Fruit fly (Drosophila melanogaster) whole organism, prepupa: Measurements from ENCODE around the gene Spn88Ea.

Experiments
- CG10631 ChIP-seq: fragments of 200-800 bp; sonication (Bioruptor generic); optimal IDR thresholded peaks from 2 replicates; lab custom pipeline; 2016; ENCODE audit warnings: missing biosample characterization, missing genetic modification characterization
- CG11294 ChIP-seq: fragments of 200-800 bp; sonication (Bioruptor generic); IDR thresholded peaks from 2 replicates; pipeline ENCODE4 v1.3.6; 2022; ENCODE audit warnings: missing biosample characterization, missing genetic modification characterization
- CG11902 ChIP-seq: fragments of 200-800 bp; sonication (Bioruptor generic); optimal IDR thresholded peaks from 3 replicates; lab custom pipeline; 2016; ENCODE audit warnings: missing biosample characterization, missing genetic modification characterization
- CG15336 ChIP-seq: fragments of 200-800 bp; sonication (Bioruptor generic); IDR thresholded peaks from 2 replicates; pipeline ENCODE4 v1.3.6; 2022; ENCODE audit warnings: missing biosample characterization, missing genetic modification characterization
- CG1621 ChIP-seq: fragments of 200-800 bp; sonication (Bioruptor generic); optimal IDR thresholded peaks from 3 replicates; lab custom pipeline; 2018; ENCODE audit warnings: missing biosample characterization, mild to moderate bottlenecking, missing genetic modification characterization
- CG3032 ChIP-seq: fragments of 200-800 bp; optimal IDR thresholded peaks from 2 replicates; lab custom pipeline; 2019; ENCODE audit warnings: missing biosample characterization, mild to moderate bottlenecking, missing genetic modification characterization, moderate library complexity
- CG31627 ChIP-seq: fragments of 200-800 bp; sonication (Bioruptor generic); optimal IDR thresholded peaks from 3 replicates; lab custom pipeline; 2016; ENCODE audit warnings: missing biosample characterization, missing genetic modification characterization
- CG32006 ChIP-seq: fragments of 200-800 bp; sonication (Bioruptor generic); optimal IDR thresholded peaks from 3 replicates; lab custom pipeline; 2017; ENCODE audit warnings: missing biosample characterization, mild to moderate bottlenecking, missing genetic modification characterization
- CG3919 ChIP-seq: fragments of 200-800 bp; sonication (Bioruptor generic); optimal IDR thresholded peaks from 3 replicates; lab custom pipeline; 2016; ENCODE audit warnings: missing biosample characterization, missing genetic modification characterization
- CG4318 ChIP-seq: fragments of 200-800 bp; sonication (Bioruptor generic); optimal IDR thresholded peaks from 3 replicates; lab custom pipeline; 2017; ENCODE audit warnings: missing biosample characterization, mild to moderate bottlenecking, missing genetic modification characterization
- CG6163 ChIP-seq: fragments of 200-800 bp; sonication (Bioruptor generic); IDR thresholded peaks from 3 replicates; pipeline ENCODE4 v1.3.6; 2022; ENCODE audit warnings: missing biosample characterization, missing genetic modification characterization
- CG6792 ChIP-seq: fragments of 200-800 bp; sonication (Bioruptor generic); optimal IDR thresholded peaks from 3 replicates; lab custom pipeline; 2016; ENCODE audit warnings: missing biosample characterization, missing genetic modification characterization
- CG6808 ChIP-seq: fragments of 200-800 bp; sonication (Bioruptor generic); optimal IDR thresholded peaks from 3 replicates; lab custom pipeline; 2017; ENCODE audit warnings: missing biosample characterization, missing genetic modification characterization, mild to moderate bottlenecking, moderate library complexity, missing genetic modification reagents
- CG6854 ChIP-seq: fragments of 200-800 bp; sonication (Bioruptor generic); optimal IDR thresholded peaks from 2 replicates; lab custom pipeline; 2017; ENCODE audit warnings: missing biosample characterization, mild to moderate bottlenecking, missing genetic modification characterization
- CG7368 ChIP-seq: fragments of 200-800 bp; sonication (Bioruptor generic); optimal IDR thresholded peaks from 3 replicates; lab custom pipeline; 2016; ENCODE audit warnings: missing biosample characterization, missing genetic modification characterization
- CG8119 ChIP-seq: fragments of 200-800 bp; sonication (Bioruptor generic); IDR thresholded peaks from 3 replicates; pipeline ENCODE4 v1.3.6; 2022; ENCODE audit warnings: missing biosample characterization, missing genetic modification characterization
- CG8319 ChIP-seq: fragments of 200-800 bp; sonication (Bioruptor generic); optimal IDR thresholded peaks from 3 replicates; lab custom pipeline; 2016; ENCODE audit warnings: missing biosample characterization, missing genetic modification characterization
- CG8632 ChIP-seq: fragments of 200-800 bp; sonication (Bioruptor generic); optimal IDR thresholded peaks from 3 replicates; lab custom pipeline; 2016; ENCODE audit warnings: missing biosample characterization, missing genetic modification characterization
- Eip75B ChIP-seq: fragments of 200-800 bp; sonication (Bioruptor generic); optimal IDR thresholded peaks from 3 replicates; lab custom pipeline; 2016; ENCODE audit warnings: missing biosample characterization, missing genetic modification characterization
- Eip78C ChIP-seq: fragments of 200-800 bp; sonication (Bioruptor generic); peaks from one replicate; lab custom pipeline; 2016; ENCODE audit warnings: missing biosample characterization, missing genetic modification characterization
- Ets96B ChIP-seq: fragments of 200-800 bp; optimal IDR thresholded peaks from 2 replicates; lab custom pipeline; 2019; ENCODE audit warnings: missing biosample characterization, mild to moderate bottlenecking, missing genetic modification characterization, moderate library complexity
- Gug ChIP-seq: fragments of 200-800 bp; sonication (Bioruptor generic); IDR thresholded peaks from 2 replicates; pipeline ENCODE4 v1.3.6; 2022; ENCODE audit warnings: missing biosample characterization, missing genetic modification characterization
- Hr38 ChIP-seq: sonication (Bioruptor generic); optimal IDR thresholded peaks from 2 replicates; lab custom pipeline; 2016; ENCODE audit warnings: missing biosample characterization, missing genetic modification characterization
- Hr39 ChIP-seq: fragments of 200-800 bp; sonication (Bioruptor generic); optimal IDR thresholded peaks from 2 replicates; lab custom pipeline; 2016; ENCODE audit warnings: missing biosample characterization, missing genetic modification characterization
- Hr4 ChIP-seq: fragments of 200-800 bp; sonication (Bioruptor generic); optimal IDR thresholded peaks from 3 replicates; lab custom pipeline; 2016; ENCODE audit warnings: missing biosample characterization, missing genetic modification characterization
- Lpt ChIP-seq: fragments of 200-800 bp; sonication (Bioruptor generic); optimal IDR thresholded peaks from 3 replicates; lab custom pipeline; 2016; ENCODE audit warnings: missing biosample characterization, missing genetic modification characterization
- Smox ChIP-seq: fragments of 200-800 bp; sonication (Bioruptor generic); optimal IDR thresholded peaks from 3 replicates; lab custom pipeline; 2016; ENCODE audit warnings: missing biosample characterization, missing genetic modification characterization
- achi ChIP-seq: fragments of 200-800 bp; sonication (Bioruptor generic); optimal IDR thresholded peaks from 3 replicates; lab custom pipeline; 2016; ENCODE audit warnings: missing biosample characterization, missing genetic modification characterization
- acj6 ChIP-seq: fragments of 200-800 bp; sonication (Bioruptor generic); optimal IDR thresholded peaks from 3 replicates; lab custom pipeline; 2016; ENCODE audit warnings: missing biosample characterization, missing genetic modification characterization
- cyc ChIP-seq: fragments of 200-800 bp; sonication (Bioruptor generic); optimal IDR thresholded peaks from 3 replicates; lab custom pipeline; 2016; ENCODE audit warnings: missing biosample characterization, missing genetic modification characterization
- dsx ChIP-seq: fragments of 200-800 bp; optimal IDR thresholded peaks from 3 replicates; lab custom pipeline; 2019; ENCODE audit warnings: missing biosample characterization, mild to moderate bottlenecking, missing genetic modification characterization, moderate library complexity; ENCODE audit not compliant: poor library complexity, severe bottlenecking
- eg ChIP-seq: fragments of 200-800 bp; sonication (Bioruptor generic); IDR thresholded peaks from 3 replicates; pipeline ENCODE4 v1.3.6; 2022; ENCODE audit warnings: missing biosample characterization, missing genetic modification characterization
- esn ChIP-seq: fragments of 200-800 bp; sonication (Bioruptor generic); optimal IDR thresholded peaks from 2 replicates; lab custom pipeline; 2016; ENCODE audit warnings: missing biosample characterization, mild to moderate bottlenecking, missing genetic modification characterization, moderate library complexity
- fd59A ChIP-seq: fragments of 200-800 bp; sonication (Bioruptor generic); optimal IDR thresholded peaks from 2 replicates; lab custom pipeline; 2017; ENCODE audit warnings: missing biosample characterization, mild to moderate bottlenecking, missing genetic modification characterization, missing genetic modification reagents
- fd85E ChIP-seq: fragments of 200-800 bp; sonication (Bioruptor generic); optimal IDR thresholded peaks from 3 replicates; lab custom pipeline; 2016; ENCODE audit warnings: missing biosample characterization, missing genetic modification characterization
- fkh ChIP-seq: fragments of 200-800 bp; sonication (Bioruptor generic); optimal IDR thresholded peaks from 3 replicates; lab custom pipeline; 2017; ENCODE audit warnings: missing biosample characterization, mild to moderate bottlenecking, missing genetic modification characterization, moderate library complexity
- lz ChIP-seq: fragments of 200-800 bp; sonication (Bioruptor generic); optimal IDR thresholded peaks from 3 replicates; lab custom pipeline; 2016; ENCODE audit warnings: missing biosample characterization, missing genetic modification characterization
- svp ChIP-seq: fragments of 200-800 bp; sonication (Bioruptor generic); peaks from one replicate; lab custom pipeline; 2016; ENCODE audit warnings: missing biosample characterization, missing genetic modification characterization
- topi ChIP-seq: fragments of 200-800 bp; sonication (Bioruptor generic); optimal IDR thresholded peaks from 3 replicates; lab custom pipeline; 2016; ENCODE audit warnings: missing biosample characterization, missing genetic modification characterization

The Spn88Ea gene

dm6 chr3R:15206273-15206672 lies at the start of gene Spn88Ea:
Spn88Ea (minus strand) TSS chr3R:15206447.
- peak; percentile 46; the same call in 1 of the 3 replicates for TF ChIP-seq eg (GFP tag; lab: Robert Waterston, UW)
- no peak for TF ChIP-seq CG6854 (GFP tag; lab: Kevin White, UChicago)
- TF ChIP-seq Ets96B (tag; lab: Kevin White, UChicago) = no peak
- no peak for TF ChIP-seq topi (GFP tag; lab: Kevin White, UChicago)
- TF ChIP-seq CG6163 (GFP tag; lab: Robert Waterston, UW) = peak; percentile 37; the same call in 2 of the 3 replicates
- peak; percentile 59 for TF ChIP-seq Eip78C
- TF ChIP-seq CG15336 (GFP tag; lab: Robert Waterston, UW) = peak; percentile 35; the same call in 1 of the 2 replicates
- peak; percentile 13 for TF ChIP-seq dsx (GFP tag; lab: Kevin White, UChicago)
- TF ChIP-seq CG1621 (tag; lab: Kevin White, UChicago) = peak; percentile 5
- no peak for TF ChIP-seq CG11902 (GFP tag; lab: Kevin White, UChicago)
- peak; percentile 25 for TF ChIP-seq CG3919 (GFP tag; lab: Kevin White, UChicago)
- TF ChIP-seq CG10631 = no peak
- peak; percentile 1 for TF ChIP-seq lz (GFP tag; lab: Kevin White, UChicago)
- TF ChIP-seq fkh = no peak

dm6 chr3R:15250454-15250853 lies 44.2 kb upstream of the Spn88Ea start:
- peak; percentile 21 for TF ChIP-seq Hr39 (GFP tag; lab: Kevin White, UChicago)
- no peak for TF ChIP-seq esn (GFP tag; lab: Kevin White, UChicago)
- peak; percentile 80 for TF ChIP-seq CG6163 (GFP tag; lab: Robert Waterston, UW)
- peak; percentile 36 for TF ChIP-seq CG4318 (GFP tag; lab: Kevin White, UChicago)
- peak; percentile 72 for TF ChIP-seq achi (GFP tag; lab: Kevin White, UChicago)
- TF ChIP-seq CG7368 (GFP tag; lab: Kevin White, UChicago) = no peak
- no peak for TF ChIP-seq Hr38 (GFP tag; lab: Kevin White, UChicago)
- TF ChIP-seq CG32006 (GFP tag; lab: Kevin White, UChicago) = peak; percentile 73
- no peak for TF ChIP-seq Lpt (GFP tag; lab: Kevin White, UChicago)
- TF ChIP-seq eg (GFP tag; lab: Robert Waterston, UW) = peak; percentile 74; the same call in 1 of the 3 replicates
- peak; percentile 65; the same call in 1 of the 2 replicates for TF ChIP-seq CG11294 (GFP tag; lab: Robert Waterston, UW)
- peak; percentile 45 for TF ChIP-seq CG8632
- no peak for TF ChIP-seq fd85E
- peak; percentile 69 for TF ChIP-seq CG8119 (GFP tag; lab: Robert Waterston, UW)
- no peak for TF ChIP-seq CG3032 (tag; lab: Kevin White, UChicago)
- TF ChIP-seq svp = peak; percentile 72
- peak; percentile 45 for TF ChIP-seq Smox
- TF ChIP-seq CG6792 (GFP tag; lab: Kevin White, UChicago) = peak; percentile 46
- TF ChIP-seq Hr4 (GFP tag; lab: Kevin White, UChicago) = peak; percentile 56
- peak; percentile 58 for TF ChIP-seq Gug
- peak; percentile 40 for TF ChIP-seq fd59A (GFP tag; lab: Kevin White, UChicago)
- TF ChIP-seq CG31627 (GFP tag; lab: Kevin White, UChicago) = peak; percentile 3
- peak; percentile 66 for TF ChIP-seq CG10631
- peak; percentile 49 for TF ChIP-seq acj6 (GFP tag; lab: Kevin White, UChicago)
- TF ChIP-seq CG15336 (GFP tag; lab: Robert Waterston, UW) = peak; percentile 76
- TF ChIP-seq CG8319 = no peak
- peak; percentile 50 for TF ChIP-seq Eip75B (GFP tag; lab: Kevin White, UChicago)
- TF ChIP-seq Eip78C = peak; percentile 74
- TF ChIP-seq topi (GFP tag; lab: Kevin White, UChicago) = peak; percentile 48
- peak; percentile 51 for TF ChIP-seq lz (GFP tag; lab: Kevin White, UChicago)
- TF ChIP-seq cyc (GFP tag; lab: Kevin White, UChicago) = peak; percentile 30

- TF ChIP-seq CG6808 (GFP tag; lab: Kevin White, UChicago) (no peak), svp (peak; percentile 2)
- TF ChIP-seq, all 60 proteins: peak for 1
Observed at dm6 chr3R:15249735-15250134, 43.5 kb upstream of the Spn88Ea start, which contains the start of gene CG42404. CG42404 (plus strand) TSS chr3R:15250094.
